Worm (Caenorhabditis elegans) whole organism, midembryonic: Measurements from ENCODE around the gene F17C11.22.

Experiments
- T22C8.4 ChIP-seq: fragments of 200-800 bp; sonication (Bioruptor generic); IDR thresholded peaks from 2 replicates; pipeline ENCODE4 v1.3.6; 2022; ENCODE audit warnings: missing genetic modification characterization, missing compliant biosample characterization
- cog-1 ChIP-seq: sonication (generic microtip); optimal IDR thresholded peaks from 2 replicates; lab custom pipeline; 2016; ENCODE audit warnings: missing genetic modification characterization, missing compliant biosample characterization
- flt-1 ChIP-seq: fragments of 200-800 bp; sonication (Bioruptor generic); IDR thresholded peaks from 2 replicates; pipeline ENCODE4 v1.3.6; 2022; ENCODE audit warnings: missing genetic modification characterization, missing compliant biosample characterization
- klf-2 ChIP-seq: fragments of 200-800 bp; sonication (Bioruptor generic); conservative IDR thresholded peaks from 2 replicates; pipeline ENCODE4 v1.3.6; 2022; ENCODE audit warnings: missing genetic modification reagents, missing genetic modification characterization, missing compliant biosample characterization
- med-1 ChIP-seq: sonication (generic microtip); optimal IDR thresholded peaks from 2 replicates; lab custom pipeline; 2017; ENCODE audit warnings: missing genetic modification characterization, mild to moderate bottlenecking, missing compliant biosample characterization, antibody characterized with exemption, missing genetic modification reagents; ENCODE audit not compliant: insufficient read depth
- ref-1 ChIP-seq: fragments of 200-800 bp; sonication (Bioruptor generic); conservative IDR thresholded peaks from 2 replicates; pipeline ENCODE4 v1.3.6; 2022; ENCODE audit warnings: missing genetic modification reagents, missing genetic modification characterization, missing compliant biosample characterization
- tab-1 ChIP-seq: fragments of 200-800 bp; sonication (Bioruptor generic); IDR thresholded peaks from 2 replicates; pipeline ENCODE4 v1.3.6; 2022; ENCODE audit warnings: missing genetic modification characterization, missing compliant biosample characterization
- ztf-23 ChIP-seq: fragments of 200-800 bp; sonication (Bioruptor generic); IDR thresholded peaks from 2 replicates; pipeline ENCODE4 v1.3.6; 2022; ENCODE audit warnings: missing genetic modification reagents, missing genetic modification characterization, missing compliant biosample characterization
- ztf-29 ChIP-seq: fragments of 200-800 bp; sonication (Bioruptor generic); IDR thresholded peaks from 2 replicates; pipeline ENCODE4 v1.3.6; 2022; ENCODE audit warnings: missing genetic modification reagents, missing genetic modification characterization, missing compliant biosample characterization

Gene F17C11.22

ce11 chrV:10970070-10970469 lies at the start of gene F17C11.22:
F17C11.22 (minus strand) TSS chrV:10970170.
- TF ChIP-seq klf-2 (GFP tag; lab: Robert Waterston, UW) = no peak
- TF ChIP-seq ztf-29 (GFP tag; lab: Robert Waterston, UW) = no peak
- no peak for TF ChIP-seq tab-1
- no peak for TF ChIP-seq T22C8.4

ce11 chrV:11016846-11017553 lies 47.0 kb upstream of the F17C11.22 start:
- TF ChIP-seq ref-1 (GFP tag; lab: Robert Waterston, UW) = no peak
- no peak for TF ChIP-seq cog-1 (tag; lab: Kevin White, UChicago)
- no peak for TF ChIP-seq flt-1 (GFP tag; lab: Robert Waterston, UW)
- no peak for TF ChIP-seq ztf-29 (GFP tag; lab: Robert Waterston, UW)
- TF ChIP-seq klf-2 (GFP tag; lab: Robert Waterston, UW) = no peak
- TF ChIP-seq tab-1 = no peak
- no peak for TF ChIP-seq med-1 (GFP tag; lab: Kevin White, UChicago)
- TF ChIP-seq T22C8.4 = no peak
- no peak for TF ChIP-seq ztf-23 (GFP tag; lab: Robert Waterston, UW)

ce11 chrV:11014758-11015157 lies 44.8 kb upstream of the F17C11.22 start:
- TF ChIP-seq klf-2 (GFP tag; lab: Robert Waterston, UW) = no peak
- no peak for TF ChIP-seq med-1 (GFP tag; lab: Kevin White, UChicago)
- TF ChIP-seq ztf-29 (GFP tag; lab: Robert Waterston, UW) = no peak
- no peak for TF ChIP-seq ref-1 (GFP tag; lab: Robert Waterston, UW)
- no peak for TF ChIP-seq flt-1 (GFP tag; lab: Robert Waterston, UW)
- no peak for TF ChIP-seq cog-1 (tag; lab: Kevin White, UChicago)
- TF ChIP-seq T22C8.4 = no peak
- no peak for TF ChIP-seq tab-1
- no peak for TF ChIP-seq ztf-23 (GFP tag; lab: Robert Waterston, UW)

DNA sequence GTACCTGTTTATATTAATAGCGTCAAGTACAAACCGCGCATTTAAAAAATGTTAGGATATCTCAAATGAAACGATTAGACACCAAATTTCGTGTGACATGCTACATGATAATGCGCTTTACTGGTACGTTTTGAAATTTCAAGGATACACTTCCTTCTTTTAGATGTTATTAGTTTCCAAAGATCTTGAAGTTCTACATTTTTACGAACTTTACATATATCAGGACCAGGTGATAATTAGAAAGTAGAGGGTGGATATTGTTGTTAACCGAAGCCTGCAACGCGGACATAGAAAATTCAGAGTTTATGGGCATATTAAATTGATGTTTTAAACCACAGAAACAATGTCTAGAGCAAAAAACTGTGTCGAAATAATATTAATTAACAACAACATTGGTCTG lies 43.2 kb upstream of the F17C11.22 start:
- no peak for TF ChIP-seq ztf-23 (GFP tag; lab: Robert Waterston, UW)

ce11 chrV:11012419-11012818 lies 42.4 kb upstream of the F17C11.22 start, which contains the start of gene C13G3.1:
C13G3.1 (minus strand) TSS chrV:11012465.
- no peak for TF ChIP-seq ztf-23 (GFP tag; lab: Robert Waterston, UW)
- TF ChIP-seq ref-1 (GFP tag; lab: Robert Waterston, UW) = no peak
- TF ChIP-seq tab-1 = no peak
- TF ChIP-seq T22C8.4 = no peak
- no peak for TF ChIP-seq klf-2 (GFP tag; lab: Robert Waterston, UW)

DNA sequence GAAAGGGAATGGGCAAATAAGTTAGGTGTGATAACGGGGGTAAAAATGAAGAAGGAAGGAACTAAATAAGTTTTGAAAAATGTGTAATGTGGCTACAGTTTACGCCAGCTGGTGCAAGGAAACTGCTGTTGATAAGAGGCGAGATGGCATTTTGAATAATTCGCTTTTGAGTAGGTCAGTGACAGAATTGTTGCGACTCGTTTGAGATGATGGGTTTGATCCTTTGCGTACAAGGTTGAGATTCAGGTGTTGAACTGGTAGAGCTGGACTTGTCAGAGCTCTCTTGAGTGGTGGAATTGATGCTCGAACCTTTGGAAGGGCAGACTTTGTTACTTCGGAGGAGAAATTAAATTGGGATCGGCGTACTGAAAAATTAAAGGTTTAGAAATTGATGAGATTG lies 41.8 kb upstream of the F17C11.22 start:
- TF ChIP-seq ztf-29 (GFP tag; lab: Robert Waterston, UW) (no peak), ref-1 (GFP tag; lab: Robert Waterston, UW) (no peak), tab-1 (no peak)

ce11 chrV:11010768-11011167 lies 40.8 kb upstream of the F17C11.22 start:
- TF ChIP-seq cog-1 (tag; lab: Kevin White, UChicago) = no peak
- TF ChIP-seq ref-1 (GFP tag; lab: Robert Waterston, UW) = no peak
- TF ChIP-seq T22C8.4 = no peak
- TF ChIP-seq klf-2 (GFP tag; lab: Robert Waterston, UW) = no peak
- no peak for TF ChIP-seq flt-1 (GFP tag; lab: Robert Waterston, UW)
- TF ChIP-seq ztf-23 (GFP tag; lab: Robert Waterston, UW) = no peak
- TF ChIP-seq tab-1 = no peak

ce11 chrV:11009124-11009524 lies 39.2 kb upstream of the F17C11.22 start:
- TF ChIP-seq klf-2 (GFP tag; lab: Robert Waterston, UW) (no peak), T22C8.4 (no peak), cog-1 (tag; lab: Kevin White, UChicago) (no peak), flt-1 (GFP tag; lab: Robert Waterston, UW) (no peak), ztf-29 (GFP tag; lab: Robert Waterston, UW) (no peak)

DNA sequence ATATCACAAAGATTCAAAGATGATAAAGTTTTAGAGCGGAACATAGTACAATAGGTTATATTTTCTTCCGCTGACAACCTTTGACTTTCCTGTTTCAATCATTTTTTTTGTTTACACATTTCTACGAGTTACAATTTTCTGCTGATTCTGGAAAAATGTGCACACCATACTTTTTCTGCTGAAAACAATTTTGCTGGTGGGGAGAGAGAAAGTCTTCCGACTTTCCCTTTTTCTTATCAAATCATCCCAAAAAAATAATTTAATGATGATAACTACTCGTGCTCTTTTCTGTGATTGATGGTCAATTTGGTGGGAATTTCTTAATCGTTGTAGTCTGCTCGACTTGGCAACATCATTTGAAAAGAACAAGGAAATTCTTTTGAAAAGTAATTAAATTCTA lies 37.7 kb upstream of the F17C11.22 start:
- TF ChIP-seq T22C8.4 = no peak
- no peak for TF ChIP-seq ztf-23 (GFP tag; lab: Robert Waterston, UW)
- no peak for TF ChIP-seq flt-1 (GFP tag; lab: Robert Waterston, UW)
- no peak for TF ChIP-seq tab-1
- TF ChIP-seq ref-1 (GFP tag; lab: Robert Waterston, UW) = no peak
- no peak for TF ChIP-seq med-1 (GFP tag; lab: Kevin White, UChicago)
- TF ChIP-seq ztf-29 (GFP tag; lab: Robert Waterston, UW) = no peak
- no peak for TF ChIP-seq klf-2 (GFP tag; lab: Robert Waterston, UW)
- no peak for TF ChIP-seq cog-1 (tag; lab: Kevin White, UChicago)

DNA sequence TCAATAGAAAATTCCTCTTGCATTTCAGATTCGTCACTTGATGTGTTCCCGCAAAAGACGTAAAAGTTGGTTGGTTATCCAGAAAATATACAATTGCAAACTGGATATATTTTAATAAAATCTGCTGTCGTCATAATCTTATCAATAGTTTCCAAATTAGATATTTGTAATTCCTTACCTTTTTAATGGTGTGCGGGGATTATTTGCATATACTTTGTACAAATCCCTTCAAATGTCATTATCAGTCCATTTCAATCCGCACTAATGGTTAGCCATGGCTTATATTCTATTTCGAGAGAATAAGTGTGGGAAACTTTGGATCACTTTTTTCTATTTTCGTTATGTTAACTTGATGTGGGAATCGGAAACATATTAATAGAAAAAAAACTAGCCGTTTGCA lies 34.1 kb upstream of the F17C11.22 start:
- TF ChIP-seq ztf-29 (GFP tag; lab: Robert Waterston, UW) (no peak), ref-1 (GFP tag; lab: Robert Waterston, UW) (no peak), ztf-23 (GFP tag; lab: Robert Waterston, UW) (no peak), klf-2 (GFP tag; lab: Robert Waterston, UW) (no peak), flt-1 (GFP tag; lab: Robert Waterston, UW) (no peak), T22C8.4 (no peak), med-1 (GFP tag; lab: Kevin White, UChicago) (no peak), cog-1 (tag; lab: Kevin White, UChicago) (no peak), tab-1 (no peak)
